Fruit fly (Drosophila melanogaster): ENCODE measurements around the gene inaF-D.

The inaF-D gene

DNA sequence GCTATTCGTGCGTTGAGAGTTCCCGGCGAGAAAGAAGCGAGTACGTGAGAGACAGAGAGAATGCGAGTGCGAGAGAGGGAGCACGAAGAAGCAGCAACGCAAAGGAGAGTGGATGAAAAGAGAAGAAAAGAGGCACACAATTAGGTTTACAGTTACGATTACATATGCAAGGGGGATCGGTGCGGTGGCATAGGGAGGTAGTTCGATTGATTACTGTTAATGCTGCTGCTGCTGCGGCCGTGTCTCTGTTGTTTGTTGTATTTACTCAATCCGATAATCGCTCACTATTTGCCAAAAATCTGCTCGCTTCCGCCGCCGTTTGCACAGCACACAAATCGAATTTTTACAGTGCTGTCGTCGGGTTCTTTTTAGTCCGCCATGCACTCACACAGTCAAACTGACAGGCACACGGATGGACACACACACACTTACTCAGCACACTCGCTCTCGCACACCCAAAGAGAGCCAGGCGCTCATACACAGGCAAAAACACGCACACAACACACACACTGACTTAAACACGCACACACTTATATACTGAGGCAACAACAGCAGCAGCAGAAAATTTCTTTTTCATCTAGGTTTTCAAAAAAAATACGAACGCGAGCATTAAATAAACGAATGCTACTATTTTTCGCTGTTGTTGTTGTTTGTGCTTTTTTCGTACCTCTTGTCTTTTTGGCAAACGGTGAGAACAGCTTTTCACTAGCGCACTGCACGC lies 14.9 kb downstream of the inaF-D start (continued):
- peak; percentile 9 for TF ChIP-seq CG10147 (GFP tag; optimal IDR thresholded peaks at IDR 0.05)
- no peak for TF ChIP-seq chn (GFP tag; optimal IDR thresholded peaks at IDR 0.05)
- TF ChIP-seq Dll (GFP tag; IDR thresholded peaks at IDR 0.05; ENCODE audit: partially characterized antibody): no peak
- TF ChIP-seq CG7745 (tag; optimal IDR thresholded peaks at IDR 0.05): no peak
- TF ChIP-seq CG8478 (optimal IDR thresholded peaks at IDR 0.05): peak; percentile 86
- no peak for TF ChIP-seq CHES-1-like (GFP tag; optimal IDR thresholded peaks at IDR 0.05)
- TF ChIP-seq sens (GFP tag): peak; percentile 69
- TF ChIP-seq CG13775 (GFP tag; optimal IDR thresholded peaks at IDR 0.05): no peak
- no peak for TF ChIP-seq Abd-B (GFP tag; optimal IDR thresholded peaks at IDR 0.05)
- no peak for TF ChIP-seq Ada2b (GFP tag; IDR thresholded peaks at IDR 0.05)
- TF ChIP-seq CG12155 (GFP tag; optimal IDR thresholded peaks at IDR 0.05): peak; percentile 81
- no peak for TF ChIP-seq sqz (GFP tag; optimal IDR thresholded peaks at IDR 0.05)
- no peak for TF ChIP-seq Vsx1 (GFP tag; optimal IDR thresholded peaks at IDR 0.05)
- TF ChIP-seq Sry-β (GFP tag; optimal IDR thresholded peaks at IDR 0.05): no peak
- TF ChIP-seq HLH54F (GFP tag; optimal IDR thresholded peaks at IDR 0.05): no peak
- peak; percentile 4; the same call in 1 of the 2 replicates for TF ChIP-seq Adf1 (GFP tag; IDR thresholded peaks at IDR 0.05)
- TF ChIP-seq dmrt99B (tag; optimal IDR thresholded peaks at IDR 0.05): no peak
- peak; percentile 79; the same call in 3 of the 4 replicates for TF ChIP-seq chinmo (GFP tag; IDR thresholded peaks at IDR 0.05; ENCODE audit: partially characterized antibody)
- 0 out of 2 replicates have a peak, but pooled peaks have one; percentile 17 for TF ChIP-seq Drgx (GFP tag; IDR thresholded peaks at IDR 0.05)
- TF ChIP-seq ham (GFP tag; IDR thresholded peaks at IDR 0.05): no peak
- no peak for TF ChIP-seq ro (GFP tag; IDR thresholded peaks at IDR 0.05)
- no peak for TF ChIP-seq CG14667 (GFP tag; IDR thresholded peaks at IDR 0.05)
- no peak for TF ChIP-seq kay (GFP tag; optimal IDR thresholded peaks at IDR 0.05)
- no peak for TF ChIP-seq B-H2 (GFP tag; optimal IDR thresholded peaks at IDR 0.05)
- TF ChIP-seq wek (GFP tag; optimal IDR thresholded peaks at IDR 0.05): no peak
- no peak for TF ChIP-seq CG8388 (GFP tag; optimal IDR thresholded peaks at IDR 0.05)
- TF ChIP-seq lmd (GFP tag; IDR thresholded peaks at IDR 0.05): no peak
- no peak for TF ChIP-seq HLH3B (GFP tag; IDR thresholded peaks at IDR 0.05)
- no peak for TF ChIP-seq CG11695 (GFP tag; IDR thresholded peaks at IDR 0.05)
- peak; percentile 10; the same call in 1 of the 2 replicates for TF ChIP-seq MBD-R2 (GFP tag; IDR thresholded peaks at IDR 0.05)
- TF ChIP-seq az2 (GFP tag; optimal IDR thresholded peaks at IDR 0.05): no peak
- TF ChIP-seq CG16815 (GFP tag; optimal IDR thresholded peaks at IDR 0.05): no peak
- no peak for TF ChIP-seq CG30020 (tag; optimal IDR thresholded peaks at IDR 0.05)
- TF ChIP-seq CG4282 (GFP tag; optimal IDR thresholded peaks at IDR 0.05): no peak
- peak; percentile 33 for TF ChIP-seq lbe (GFP tag; optimal IDR thresholded peaks at IDR 0.05)
- TF ChIP-seq vvl (GFP tag; IDR thresholded peaks at IDR 0.05): peak; percentile 64
- peak; percentile 62 for TF ChIP-seq CG18599 (GFP tag; optimal IDR thresholded peaks at IDR 0.05)
- TF ChIP-seq Med (GFP tag): peak; percentile 34
- TF ChIP-seq Chrac-16 (GFP tag; optimal IDR thresholded peaks at IDR 0.05): no peak
- no peak for TF ChIP-seq tll (GFP tag; optimal IDR thresholded peaks at IDR 0.05)
- no peak for TF ChIP-seq Six4 (GFP tag; optimal IDR thresholded peaks at IDR 0.05)
- TF ChIP-seq CkIIα-i1 (GFP tag; IDR thresholded peaks at IDR 0.05): no peak
- TF ChIP-seq E2f2 (GFP tag; IDR thresholded peaks at IDR 0.05): no peak
- no peak for TF ChIP-seq cato (GFP tag; optimal IDR thresholded peaks at IDR 0.05; ENCODE audit: borderline replicate concordance)
- TF ChIP-seq CG17612 (GFP tag; IDR thresholded peaks at IDR 0.05): no peak
- TF ChIP-seq sima (GFP tag; optimal IDR thresholded peaks at IDR 0.05): no peak
- TF ChIP-seq CG1647 (GFP tag; optimal IDR thresholded peaks at IDR 0.05): no peak
- TF ChIP-seq emc (GFP tag; optimal IDR thresholded peaks at IDR 0.05): no peak
- TF ChIP-seq CG12236 (GFP tag; optimal IDR thresholded peaks at IDR 0.05): no peak
- peak; percentile 44 for TF ChIP-seq CG17385 (GFP tag; optimal IDR thresholded peaks at IDR 0.05)
- no peak for TF ChIP-seq CG6791 (GFP tag; IDR thresholded peaks at IDR 0.05; ENCODE audit: partially characterized antibody)

Measured in whole organism, embryonic.